Worm (Caenorhabditis elegans) whole organism, L4 larva: ENCODE data around the gene toc-1.

Experiments used
- F10B5.3 ChIP-seq: sonication (generic microtip); optimal IDR thresholded peaks from 2 replicates; lab custom pipeline; 2016; ENCODE audit warnings: mild to moderate bottlenecking, missing genetic modification characterization, missing compliant biosample characterization
- R02D3.7 ChIP-seq: fragments of 150-350 bp; sonication (generic microtip); optimal IDR thresholded peaks from 3 replicates; lab custom pipeline; 2014; ENCODE audit warnings: missing biosample characterization, missing genetic modification characterization
- T26A8.4 ChIP-seq: fragments of 200-800 bp; sonication (Bioruptor generic); IDR thresholded peaks from 2 replicates; pipeline ENCODE4 v1.3.6; 2022; ENCODE audit warnings: missing genetic modification characterization, missing compliant biosample characterization
- Y105C5A.15 ChIP-seq: fragments of 200-800 bp; sonication (Bioruptor generic); IDR thresholded peaks from 2 replicates; pipeline ENCODE4 v1.3.6; 2022; ENCODE audit warnings: missing genetic modification characterization, missing compliant biosample characterization
- aha-1 ChIP-seq: fragments of 150-350 bp; peaks from one replicate; lab custom pipeline; 2014; ENCODE audit warnings: missing biosample characterization, missing genetic modification characterization
- aly-2 ChIP-seq: sonication (generic microtip); optimal IDR thresholded peaks from 2 replicates; lab custom pipeline; 2018; ENCODE audit warnings: missing biosample characterization, missing genetic modification characterization
- ama-1 ChIP-seq: fragments of 150-350 bp; optimal IDR thresholded peaks from 2 replicates; lab custom pipeline; 2014; ENCODE audit warnings: inconsistent platforms, mixed read lengths
- arid-1 ChIP-seq: fragments of 200-800 bp; sonication (Bioruptor generic); conservative IDR thresholded peaks from 2 replicates; pipeline ENCODE4 v1.3.6; 2022; ENCODE audit warnings: missing genetic modification reagents, missing genetic modification characterization, missing compliant biosample characterization
- attf-4 ChIP-seq: sonication (generic microtip); optimal IDR thresholded peaks from 3 replicates; lab custom pipeline; 2017; ENCODE audit warnings: missing biosample characterization, missing genetic modification characterization
- ceh-28 ChIP-seq: fragments of 150-350 bp; optimal IDR thresholded peaks from 2 replicates; lab custom pipeline; 2014; ENCODE audit warnings: missing biosample characterization, missing genetic modification reagents, missing genetic modification characterization
- ceh-32 ChIP-seq: sonication (generic microtip); optimal IDR thresholded peaks from 2 replicates; lab custom pipeline; 2016; ENCODE audit warnings: mild to moderate bottlenecking, missing genetic modification characterization, missing compliant biosample characterization; ENCODE audit not compliant: poor library complexity
- daf-12 ChIP-seq: fragments of 150-350 bp; optimal IDR thresholded peaks from 2 replicates; lab custom pipeline; 2014; ENCODE audit warnings: missing biosample characterization, missing genetic modification reagents, missing genetic modification characterization
- daf-16 ChIP-seq, 3 experiments: sonication (generic microtip); optimal IDR thresholded peaks; 2 replicates each; lab custom pipeline; 2016 to 2017; ENCODE audit warnings: missing genetic modification characterization in 3 of 3, missing genetic modification reagents in 3 of 3, mild to moderate bottlenecking in 2 of 3, missing compliant biosample characterization in 2 of 3, missing biosample characterization in 1 of 3, moderate library complexity in 1 of 3
- dmd-8 ChIP-seq: fragments of 200-800 bp; sonication (Bioruptor generic); IDR thresholded peaks from 2 replicates; pipeline ENCODE4 v1.3.6; 2022; ENCODE audit warnings: missing genetic modification characterization, missing compliant biosample characterization
- dmd-9 ChIP-seq: fragments of 200-800 bp; sonication (Bioruptor generic); IDR thresholded peaks from 2 replicates; pipeline ENCODE4 v1.3.6; 2022; ENCODE audit warnings: missing genetic modification reagents, missing genetic modification characterization, missing compliant biosample characterization
- dpl-1 ChIP-seq: fragments of 150-350 bp; optimal IDR thresholded peaks from 2 replicates; lab custom pipeline; 2014; ENCODE audit warnings: missing biosample characterization, missing genetic modification reagents, missing genetic modification characterization
- dve-1 ChIP-seq: sonication (generic microtip); optimal IDR thresholded peaks from 2 replicates; lab custom pipeline; 2017; ENCODE audit warnings: antibody characterized with exemption, mild to moderate bottlenecking, missing genetic modification characterization, missing compliant biosample characterization; ENCODE audit not compliant: insufficient read depth
- egl-27 ChIP-seq: sonication (generic microtip); optimal IDR thresholded peaks from 3 replicates; lab custom pipeline; 2017; ENCODE audit warnings: missing biosample characterization, missing genetic modification reagents, missing genetic modification characterization
- egl-43 ChIP-seq: fragments of 200-800 bp; sonication (Bioruptor generic); IDR thresholded peaks from 2 replicates; pipeline ENCODE4 v1.3.6; 2022; ENCODE audit warnings: missing genetic modification reagents, missing genetic modification characterization, missing compliant biosample characterization
- fkh-10 ChIP-seq: fragments of 150-350 bp; optimal IDR thresholded peaks from 2 replicates; lab custom pipeline; 2014; ENCODE audit warnings: missing biosample characterization, missing genetic modification reagents, missing genetic modification characterization
- fos-1 ChIP-seq: fragments of 150-350 bp; optimal IDR thresholded peaks from 2 replicates; lab custom pipeline; 2014; ENCODE audit warnings: missing biosample characterization, missing genetic modification characterization
- hif-1 ChIP-seq, 2 experiments: sonication (generic microtip); optimal IDR thresholded peaks; 2 replicates each; lab custom pipeline; 2016 to 2017; ENCODE audit warnings: missing compliant biosample characterization in 2 of 2, missing genetic modification characterization in 2 of 2, missing genetic modification reagents in 2 of 2, missing genotype in 2 of 2, mild to moderate bottlenecking in 1 of 2
- hlh-11 ChIP-seq: fragments of 200-800 bp; sonication (Bioruptor generic); optimal IDR thresholded peaks from 2 replicates; lab custom pipeline; 2018; ENCODE audit warnings: mild to moderate bottlenecking, missing genetic modification characterization, missing compliant biosample characterization
- hlh-30 ChIP-seq: sonication (generic microtip); optimal IDR thresholded peaks from 2 replicates; lab custom pipeline; 2017; ENCODE audit warnings: antibody characterized with exemption, mild to moderate bottlenecking, missing genetic modification characterization, missing compliant biosample characterization; ENCODE audit not compliant: insufficient read depth
- hmg-1.1 ChIP-seq: fragments of 200-800 bp; sonication (Bioruptor generic); IDR thresholded peaks from 2 replicates; pipeline ENCODE4 v1.3.6; 2022; ENCODE audit warnings: missing genetic modification reagents, missing genetic modification characterization, missing compliant biosample characterization
- lin-13 ChIP-seq: fragments of 150-350 bp; optimal IDR thresholded peaks from 2 replicates; lab custom pipeline; 2014; ENCODE audit warnings: missing biosample characterization, missing genetic modification reagents, missing genetic modification characterization
- lin-15B ChIP-seq: fragments of 150-350 bp; sonication (generic microtip); optimal IDR thresholded peaks from 3 replicates; lab custom pipeline; 2014; ENCODE audit warnings: missing biosample characterization, missing genetic modification characterization
- lin-38 ChIP-seq: fragments of 200-800 bp; sonication (Bioruptor generic); IDR thresholded peaks from 2 replicates; pipeline ENCODE4 v1.3.6; 2022; ENCODE audit warnings: missing genetic modification reagents, missing genetic modification characterization, missing compliant biosample characterization
- lin-39 ChIP-seq: fragments of 150-350 bp; optimal IDR thresholded peaks from 2 replicates; lab custom pipeline; 2014; ENCODE audit warnings: missing biosample characterization, missing genetic modification reagents, missing genetic modification characterization
- lsy-2 ChIP-seq, 2 experiments: fragments of 150-350 bp in 1 of 2; sonication (generic microtip) in 1 of 2; optimal IDR thresholded peaks; 2 replicates each; lab custom pipeline; 2014 to 2017; ENCODE audit warnings: missing biosample characterization in 2 of 2, missing genetic modification characterization in 2 of 2
- madf-9 ChIP-seq: fragments of 200-800 bp; sonication (Bioruptor generic); conservative IDR thresholded peaks from 2 replicates; pipeline ENCODE4 v1.3.6; 2022; ENCODE audit warnings: missing genetic modification reagents, missing genetic modification characterization, missing compliant biosample characterization
- mdt-29 ChIP-seq: fragments of 200-800 bp; sonication (Bioruptor generic); IDR thresholded peaks from 2 replicates; pipeline ENCODE4 v1.3.6; 2022; ENCODE audit warnings: missing genetic modification reagents, missing genetic modification characterization, missing compliant biosample characterization
- mep-1 ChIP-seq: fragments of 150-350 bp; sonication (generic microtip); optimal IDR thresholded peaks from 3 replicates; lab custom pipeline; 2014; ENCODE audit warnings: missing biosample characterization, missing genetic modification characterization
- mes-2 ChIP-seq: sonication (generic microtip); optimal IDR thresholded peaks from 2 replicates; lab custom pipeline; 2016; ENCODE audit warnings: missing genotype, mild to moderate bottlenecking, missing genetic modification characterization, missing compliant biosample characterization; ENCODE audit not compliant: poor library complexity, severe bottlenecking
- mxl-3 ChIP-seq: fragments of 200-800 bp; sonication (Bioruptor generic); optimal IDR thresholded peaks from 2 replicates; lab custom pipeline; 2018; ENCODE audit warnings: mild to moderate bottlenecking, missing genetic modification characterization, missing compliant biosample characterization
- nhr-10 ChIP-seq: fragments of 150-350 bp; optimal IDR thresholded peaks from 2 replicates; lab custom pipeline; 2014; ENCODE audit warnings: missing biosample characterization, missing genetic modification characterization
- nhr-111 ChIP-seq: fragments of 200-800 bp; sonication (Bioruptor generic); optimal IDR thresholded peaks from 2 replicates; lab custom pipeline; 2018; ENCODE audit warnings: mild to moderate bottlenecking, missing genetic modification characterization, missing compliant biosample characterization
- nhr-28 ChIP-seq: fragments of 150-350 bp; optimal IDR thresholded peaks from 2 replicates; lab custom pipeline; 2014; ENCODE audit warnings: missing biosample characterization, missing genetic modification characterization
- nhr-6 ChIP-seq: fragments of 150-350 bp; optimal IDR thresholded peaks from 2 replicates; lab custom pipeline; 2014; ENCODE audit warnings: missing biosample characterization, missing genetic modification characterization
- nhr-77 ChIP-seq: fragments of 150-350 bp; optimal IDR thresholded peaks from 2 replicates; lab custom pipeline; 2014; ENCODE audit warnings: missing biosample characterization, missing genetic modification characterization
- rbr-2 ChIP-seq: sonication (generic microtip); optimal IDR thresholded peaks from 2 replicates; lab custom pipeline; 2016; ENCODE audit warnings: missing genotype, missing genetic modification characterization, missing compliant biosample characterization
- sdz-12 ChIP-seq: fragments of 200-800 bp; sonication (Bioruptor generic); optimal IDR thresholded peaks from 2 replicates; lab custom pipeline; 2018; ENCODE audit warnings: mild to moderate bottlenecking, missing genetic modification characterization, missing compliant biosample characterization
- snpc-1.2 ChIP-seq: fragments of 200-800 bp; sonication (Bioruptor generic); IDR thresholded peaks from 2 replicates; pipeline ENCODE4 v1.3.6; 2022; ENCODE audit warnings: missing genetic modification reagents, missing genetic modification characterization, missing compliant biosample characterization
- spr-3 ChIP-seq: fragments of 200-800 bp; sonication (Bioruptor generic); optimal IDR thresholded peaks from 2 replicates; lab custom pipeline; 2018; ENCODE audit warnings: mild to moderate bottlenecking, missing genetic modification characterization, missing compliant biosample characterization
- tra-1 ChIP-seq: fragments of 200-800 bp; sonication (Bioruptor generic); IDR thresholded peaks from 2 replicates; pipeline ENCODE4 v1.3.6; 2022; ENCODE audit warnings: missing genetic modification reagents, missing genetic modification characterization, missing compliant biosample characterization
- vab-7 ChIP-seq: fragments of 200-800 bp; sonication (Bioruptor generic); IDR thresholded peaks from 2 replicates; pipeline ENCODE4 v1.3.6; 2022; ENCODE audit warnings: missing genetic modification reagents, missing genetic modification characterization, missing compliant biosample characterization
- zfp-2 ChIP-seq: sonication (generic microtip); optimal IDR thresholded peaks from 2 replicates; lab custom pipeline; 2016; ENCODE audit warnings: mild to moderate bottlenecking, missing genetic modification characterization, missing compliant biosample characterization
- zip-11 ChIP-seq: fragments of 200-800 bp; sonication (Bioruptor generic); IDR thresholded peaks from 2 replicates; pipeline ENCODE4 v1.3.6; 2022; ENCODE audit warnings: missing genetic modification characterization, missing compliant biosample characterization
- ztf-11 ChIP-seq: fragments of 150-350 bp; optimal IDR thresholded peaks from 2 replicates; lab custom pipeline; 2014; ENCODE audit warnings: missing biosample characterization, missing genetic modification characterization

toc-1 gene

DNA sequence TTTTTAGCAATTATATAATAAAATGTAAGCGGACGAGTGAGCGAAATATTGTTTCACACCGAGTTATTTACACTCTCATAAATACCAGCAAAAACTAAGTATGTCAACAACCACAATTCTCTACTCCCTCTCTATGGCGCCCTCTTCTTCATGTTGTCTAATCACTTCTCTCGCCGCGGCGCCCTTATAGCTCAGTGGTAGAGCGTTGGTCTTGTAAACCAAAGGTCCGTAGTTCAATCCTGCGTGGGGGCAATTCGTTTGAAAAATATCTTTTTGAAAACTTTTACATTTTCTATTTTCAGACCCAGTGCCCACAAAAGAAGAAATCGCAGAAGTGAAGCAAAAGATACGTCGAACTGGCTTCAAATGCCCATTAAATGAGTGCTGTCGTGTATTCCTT lies 30.7 kb downstream of the toc-1 start (continued):
- TF ChIP-seq R02D3.7 (no peak), sdz-12 (GFP tag; lab: Kevin White, UChicago) (peak; percentile 92), dmd-8 (GFP tag; lab: Robert Waterston, UW) (peak; percentile 99), Y105C5A.15 (GFP tag; lab: Robert Waterston, UW) (peak; percentile 91), aly-2 (tag; lab: Kevin White, UChicago) (no peak), tra-1 (GFP tag; lab: Robert Waterston, UW) (peak; percentile 83), nhr-77 (peak; percentile 0), ceh-28 (tag; lab: Kevin White, UChicago) (no peak), lin-15B (no peak), lin-13 (GFP tag; lab: Kevin White, UChicago) (peak; percentile 54), spr-3 (GFP tag; lab: Kevin White, UChicago) (peak; percentile 82), egl-27 (tag; lab: Kevin White, UChicago) (no peak), arid-1 (GFP tag; lab: Robert Waterston, UW) (peak; percentile 95), fos-1 (tag; lab: Kevin White, UChicago) (no peak), ceh-32 (tag; lab: Kevin White, UChicago) (no peak), zip-11 (GFP tag; lab: Robert Waterston, UW) (peak; percentile 85; the same call in 1 of the 2 replicates), nhr-28 (no peak), egl-43 (GFP tag; lab: Robert Waterston, UW) (peak; percentile 97), snpc-1.2 (GFP tag; lab: Robert Waterston, UW) (peak; percentile 91)

DNA sequence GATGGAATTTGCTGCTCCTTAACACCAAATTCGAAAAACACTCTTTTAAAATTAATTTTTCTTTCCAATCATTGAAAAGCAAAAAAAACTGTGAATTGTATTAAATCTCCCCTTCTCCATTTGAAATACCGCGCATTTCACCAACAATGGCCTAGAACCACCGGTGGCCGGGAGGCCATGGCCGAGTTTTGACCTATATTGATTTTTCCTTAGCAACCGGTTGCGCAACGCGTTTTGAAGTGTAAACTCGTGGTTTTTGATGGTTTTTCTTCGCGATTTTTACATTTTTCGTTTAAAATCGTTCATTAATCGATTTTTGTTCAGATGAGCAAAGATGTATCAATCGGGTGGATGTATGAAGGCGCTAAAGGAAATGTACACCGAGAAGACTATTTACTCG lies 33.2 kb downstream of the toc-1 start, which contains the start of gene mog-3:
mog-3 (plus strand) TSS at position 319 of the 400 bp plus-strand sequence.
- 0 out of 2 replicates have a peak, but pooled peaks have one; percentile 12 for TF ChIP-seq mdt-29 (GFP tag; lab: Robert Waterston, UW)
- TF ChIP-seq zfp-2 (tag; lab: Kevin White, UChicago) = no peak
- no peak for TF ChIP-seq attf-4
- TF ChIP-seq dpl-1 (GFP tag; lab: Kevin White, UChicago) = peak; percentile 91
- TF ChIP-seq lin-15B = no peak
- TF ChIP-seq hlh-11 = peak; percentile 16
- peak; percentile 42 for TF ChIP-seq dve-1 (tag; lab: Kevin White, UChicago)
- peak; percentile 98 for TF ChIP-seq mes-2
- TF ChIP-seq ama-1 = peak; percentile 65
- TF ChIP-seq rbr-2 (tag; lab: Kevin White, UChicago) = peak; percentile 10
- peak; percentile 53; the same call in 1 of the 2 replicates for TF ChIP-seq madf-9 (GFP tag; lab: Robert Waterston, UW)
- peak; percentile 37 for TF ChIP-seq nhr-6 (tag; lab: Kevin White, UChicago)
- no peak for TF ChIP-seq daf-16 (GFP tag; optimal IDR thresholded peaks at IDR 0.05; lab: Kevin White, UChicago)
- peak; percentile 30 for TF ChIP-seq daf-16 (tag; optimal IDR thresholded peaks at IDR 0.05; lab: Kevin White, UChicago)
- TF ChIP-seq mep-1 (tag; lab: Kevin White, UChicago) = peak; percentile 41
- TF ChIP-seq fkh-10 = peak; percentile 22
- no peak for TF ChIP-seq arid-1 (GFP tag; lab: Robert Waterston, UW)
- TF ChIP-seq egl-27 (tag; lab: Kevin White, UChicago) = no peak
- TF ChIP-seq F10B5.3 (tag; lab: Kevin White, UChicago) = no peak
- TF ChIP-seq daf-12 (tag; lab: Kevin White, UChicago) = no peak
- TF ChIP-seq hlh-30 (tag; lab: Kevin White, UChicago) = peak; percentile 52
- no peak for TF ChIP-seq nhr-111
- peak; percentile 65 for TF ChIP-seq lin-38
- TF ChIP-seq ztf-11 (tag; lab: Kevin White, UChicago) = no peak
- peak; percentile 23; the same call in 1 of the 2 replicates for TF ChIP-seq T26A8.4 (GFP tag; lab: Robert Waterston, UW)
- TF ChIP-seq ceh-32 (tag; lab: Kevin White, UChicago) = no peak
- no peak for TF ChIP-seq lin-39 (tag; lab: Kevin White, UChicago)
- 0 out of 2 replicates have a peak, but pooled peaks have one; percentile 53 for TF ChIP-seq dmd-9 (GFP tag; lab: Robert Waterston, UW)
- peak in 1 of 2 experiments; percentile 87 for TF ChIP-seq hif-1 (tag; optimal IDR thresholded peaks at IDR 0.05; lab: Kevin White, UChicago)
- no peak for TF ChIP-seq nhr-10
- 0 out of 2 replicates have a peak, but pooled peaks have one; percentile 32 for TF ChIP-seq hmg-1.1 (GFP tag; lab: Robert Waterston, UW)
- TF ChIP-seq mxl-3 (GFP tag; lab: Kevin White, UChicago) = peak; percentile 34
- TF ChIP-seq lsy-2 (tag; optimal IDR thresholded peaks at IDR 0.05; lab: Kevin White, UChicago) = peak in 1 of 2 experiments; percentile 74
- TF ChIP-seq vab-7 (GFP tag; lab: Robert Waterston, UW) = no peak
- TF ChIP-seq aha-1 (tag; lab: Kevin White, UChicago) = peak; percentile 47
- TF ChIP-seq ceh-28 (tag; lab: Kevin White, UChicago) = peak; percentile 20
